Worm (Caenorhabditis elegans) whole organism, L4 larva: Measurements from ENCODE around the gene dre-1.
A peak's percentile ranks its signal among the peaks of the same experiment; 100 is the strongest.

Experiments
- hlh-30 ChIP-seq: sonication (generic microtip); optimal IDR thresholded peaks from 2 replicates; lab custom pipeline; 2017; ENCODE audit warnings: antibody characterized with exemption, mild to moderate bottlenecking, missing genetic modification characterization, missing compliant biosample characterization; ENCODE audit not compliant: insufficient read depth
- lin-39 ChIP-seq: fragments of 150-350 bp; optimal IDR thresholded peaks from 2 replicates; lab custom pipeline; 2014; ENCODE audit warnings: missing biosample characterization, missing genetic modification reagents, missing genetic modification characterization
- nhr-76 ChIP-seq: fragments of 150-350 bp; optimal IDR thresholded peaks from 2 replicates; lab custom pipeline; 2014; ENCODE audit warnings: missing biosample characterization, missing genetic modification characterization
- nhr-77 ChIP-seq: fragments of 150-350 bp; optimal IDR thresholded peaks from 2 replicates; lab custom pipeline; 2014; ENCODE audit warnings: missing biosample characterization, missing genetic modification characterization
- unc-62 ChIP-seq, 3 experiments: fragments of 150-350 bp in 1 of 3; sonication (generic microtip); optimal IDR thresholded peaks in 2 of 3; peaks in 1 of 3; 1 replicate in 1 of 3; 2 replicates in 2 of 3; lab custom pipeline; 2014 to 2017; ENCODE audit warnings: missing biosample characterization in 3 of 3, missing genetic modification characterization in 3 of 3, missing genetic modification reagents in 3 of 3, missing genotype in 1 of 3

DNA sequence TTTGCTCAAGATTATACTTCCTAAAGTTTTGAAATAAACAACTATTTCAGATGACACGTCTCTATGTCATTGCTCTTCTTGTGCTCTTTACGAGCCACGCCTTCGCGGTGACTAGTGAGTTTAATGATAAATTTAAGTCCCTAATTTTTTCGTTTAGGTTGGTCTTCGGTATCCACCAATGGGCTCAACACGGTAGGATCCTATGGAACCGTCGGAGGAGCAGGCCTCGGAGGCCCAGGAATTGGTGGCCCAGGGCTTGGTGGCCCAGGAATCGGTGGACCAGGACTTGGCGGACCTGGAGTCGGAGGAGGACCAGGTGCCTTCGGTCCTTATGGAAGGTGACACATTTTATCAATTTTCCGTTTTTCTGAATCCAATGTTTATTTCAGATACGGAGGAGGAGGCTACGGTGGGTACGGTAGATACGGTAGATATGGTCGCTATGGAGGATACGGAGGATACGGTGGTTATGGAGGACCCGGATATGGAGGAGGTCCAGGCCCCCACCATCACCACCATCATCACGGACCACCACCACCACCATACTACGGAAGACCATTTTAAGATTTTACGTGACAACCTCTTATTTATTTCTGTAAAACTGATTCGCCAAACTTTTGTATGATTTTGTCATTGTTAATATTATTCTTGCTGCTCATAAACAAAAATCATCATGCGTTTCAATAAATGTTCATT, 25.8 kb downstream of the dre-1 start, which contains the start of the genes F46E10.2 and F46E10.18:
- TF ChIP-seq lin-39 (tag; lab: Kevin White, UChicago) (no peak), nhr-77 (no peak), unc-62 (GFP tag; optimal IDR thresholded peaks at IDR 0.05 in 1 of 2; lab: Kevin White, UChicago) (peak in 1 of 2 experiments; percentile 89), unc-62 (tag; optimal IDR thresholded peaks at IDR 0.05; lab: Kevin White, UChicago) (no peak), nhr-76 (tag; lab: Kevin White, UChicago) (no peak), hlh-30 (tag; lab: Kevin White, UChicago) (no peak)
